Fruit fly (Drosophila melanogaster) whole organism, embryonic: ENCODE measurements around the gene Rai1.
A peak's percentile ranks its signal among the peaks of the same experiment; 100 is the strongest.

Experiments used
- Aef1 ChIP-seq: fragments of 200-800 bp; sonication (Bioruptor generic); IDR thresholded peaks from 3 replicates; pipeline ENCODE4 v1.3.6; 2022; ENCODE audit warnings: missing biosample characterization, missing genetic modification characterization
- Antp ChIP-seq: fragments of 200-800 bp; sonication (Bioruptor generic); optimal IDR thresholded peaks from 3 replicates; lab custom pipeline; 2016; ENCODE audit warnings: missing biosample characterization, missing genetic modification characterization
- Atf3 ChIP-seq: fragments of 200-800 bp; sonication (Bioruptor generic); optimal IDR thresholded peaks from 3 replicates; lab custom pipeline; 2016; ENCODE audit warnings: missing biosample characterization, missing genetic modification characterization
- BEAF-32 ChIP-seq: fragments of 200-800 bp; sonication (Bioruptor generic); optimal IDR thresholded peaks from 3 replicates; lab custom pipeline; 2017; ENCODE audit warnings: missing biosample characterization, missing genetic modification characterization, mild to moderate bottlenecking, moderate library complexity, missing genetic modification reagents
- CG10147 ChIP-seq: fragments of 200-800 bp; sonication (Bioruptor generic); optimal IDR thresholded peaks from 2 replicates; lab custom pipeline; 2019; ENCODE audit warnings: missing biosample characterization, mild to moderate bottlenecking, missing genetic modification characterization, moderate library complexity
- CG10462 ChIP-seq: fragments of 200-800 bp; sonication (Bioruptor generic); optimal IDR thresholded peaks from 2 replicates; lab custom pipeline; 2016; ENCODE audit warnings: missing biosample characterization, missing genetic modification characterization
- CG12219 ChIP-seq: fragments of 200-800 bp; sonication (Bioruptor generic); optimal IDR thresholded peaks from 3 replicates; lab custom pipeline; 2018; ENCODE audit warnings: missing biosample characterization, mild to moderate bottlenecking, missing genetic modification characterization
- CG12391 ChIP-seq: fragments of 200-800 bp; sonication (Bioruptor generic); optimal IDR thresholded peaks from 3 replicates; lab custom pipeline; 2018; ENCODE audit warnings: missing biosample characterization, mild to moderate bottlenecking, missing genetic modification characterization, moderate library complexity
- CG12942 ChIP-seq: fragments of 200-800 bp; sonication (Bioruptor generic); optimal IDR thresholded peaks from 3 replicates; lab custom pipeline; 2016; ENCODE audit warnings: missing biosample characterization, missing genetic modification characterization
- CG13123 ChIP-seq: fragments of 200-800 bp; sonication (Bioruptor generic); optimal IDR thresholded peaks from 2 replicates; lab custom pipeline; 2016; ENCODE audit warnings: missing biosample characterization, missing genetic modification characterization
- CG14667 ChIP-seq: fragments of 200-800 bp; sonication (Bioruptor generic); IDR thresholded peaks from 2 replicates; pipeline ENCODE4 v1.3.6; 2022; ENCODE audit warnings: missing biosample characterization, missing genetic modification characterization
- CG1602 ChIP-seq: fragments of 200-800 bp; sonication (Bioruptor generic); optimal IDR thresholded peaks from 3 replicates; lab custom pipeline; 2016; ENCODE audit warnings: missing biosample characterization, missing genetic modification characterization
- CG17802 ChIP-seq: fragments of 200-800 bp; sonication (Bioruptor generic); optimal IDR thresholded peaks from 2 replicates; lab custom pipeline; 2018; ENCODE audit warnings: missing biosample characterization, mild to moderate bottlenecking, missing genetic modification characterization, moderate library complexity
- CG18476 ChIP-seq: fragments of 200-800 bp; sonication (Bioruptor generic); optimal IDR thresholded peaks from 2 replicates; lab custom pipeline; 2016; ENCODE audit warnings: missing biosample characterization, mild to moderate bottlenecking, missing genetic modification characterization
- CG3838 ChIP-seq: fragments of 200-800 bp; sonication (Bioruptor generic); optimal IDR thresholded peaks from 3 replicates; lab custom pipeline; 2016; ENCODE audit warnings: missing biosample characterization, missing genetic modification characterization
- CG3847 ChIP-seq: fragments of 200-800 bp; sonication (Bioruptor generic); IDR thresholded peaks from 2 replicates; pipeline ENCODE4 v1.3.6; 2022; ENCODE audit warnings: missing biosample characterization, missing genetic modification characterization
- CG8290 ChIP-seq, 3 experiments: fragments of 200-800 bp; sonication (Bioruptor generic); optimal IDR thresholded peaks; 2 replicates each; lab custom pipeline; 2016 to 2019; ENCODE audit warnings: missing biosample characterization in 3 of 3, missing genetic modification characterization in 3 of 3, mild to moderate bottlenecking in 2 of 3, moderate library complexity in 1 of 3
- CG9609 ChIP-seq: fragments of 200-800 bp; sonication (Bioruptor generic); optimal IDR thresholded peaks from 3 replicates; lab custom pipeline; 2016; ENCODE audit warnings: missing biosample characterization, missing genetic modification characterization
- Dfd ChIP-seq, 2 experiments: fragments of >200 bp; optimal IDR thresholded peaks; 2 replicates each; lab custom pipeline; 2017; ENCODE audit warnings: missing biosample characterization in 2 of 2, missing genetic modification characterization in 2 of 2
- E2f1 ChIP-seq: fragments of 200-800 bp; sonication (Bioruptor generic); IDR thresholded peaks from 2 replicates; pipeline ENCODE4 v1.3.6; 2022; ENCODE audit warnings: missing biosample characterization, missing genetic modification characterization
- Ets65A ChIP-seq: fragments of 200-800 bp; sonication (Bioruptor generic); peaks from one replicate; lab custom pipeline; 2016; ENCODE audit warnings: missing biosample characterization, missing genetic modification characterization
- Fer3 ChIP-seq: fragments of 200-800 bp; sonication (Bioruptor generic); optimal IDR thresholded peaks from 2 replicates; lab custom pipeline; 2018; ENCODE audit warnings: missing biosample characterization, mild to moderate bottlenecking, missing genetic modification characterization, moderate library complexity
- HHEX ChIP-seq: fragments of 200-800 bp; sonication (Bioruptor generic); optimal IDR thresholded peaks from 3 replicates; lab custom pipeline; 2017; ENCODE audit warnings: missing biosample characterization, mild to moderate bottlenecking, missing genetic modification characterization, missing genetic modification reagents
- HLH54F ChIP-seq: fragments of 200-800 bp; sonication (Bioruptor generic); optimal IDR thresholded peaks from 3 replicates; lab custom pipeline; 2016; ENCODE audit warnings: missing biosample characterization, missing genetic modification characterization
- Hr3 ChIP-seq: fragments of 200-800 bp; sonication (Bioruptor generic); optimal IDR thresholded peaks from 3 replicates; lab custom pipeline; 2016; ENCODE audit warnings: missing biosample characterization, missing genetic modification characterization
- Hr39 ChIP-seq: fragments of >200 bp; optimal IDR thresholded peaks from 2 replicates; lab custom pipeline; 2017
- Lpt ChIP-seq: fragments of >200 bp; optimal IDR thresholded peaks from 2 replicates; lab custom pipeline; 2018; ENCODE audit warnings: missing biosample characterization, missing genetic modification characterization
- NC2α ChIP-seq: fragments of 200-800 bp; sonication (Bioruptor generic); optimal IDR thresholded peaks from 2 replicates; lab custom pipeline; 2016; ENCODE audit warnings: missing biosample characterization, missing genetic modification characterization
- NFAT ChIP-seq: fragments of 200-800 bp; sonication (Bioruptor generic); IDR thresholded peaks from 2 replicates; pipeline ENCODE4 v1.3.6; 2022; ENCODE audit warnings: missing biosample characterization, missing genetic modification characterization
- Optix ChIP-seq: fragments of 200-800 bp; sonication (Bioruptor generic); IDR thresholded peaks from 3 replicates; pipeline ENCODE4 v1.3.6; 2022; ENCODE audit warnings: missing biosample characterization, missing genetic modification characterization
- Ravus ChIP-seq: fragments of 200-800 bp; sonication (Bioruptor generic); IDR thresholded peaks from 2 replicates; pipeline ENCODE4 v1.3.6; 2022; ENCODE audit warnings: missing biosample characterization, missing genetic modification characterization
- Rfx ChIP-seq: fragments of 200-800 bp; sonication (Bioruptor generic); IDR thresholded peaks from 2 replicates; pipeline ENCODE4 v1.3.6; 2022; ENCODE audit warnings: missing biosample characterization, missing genetic modification characterization
- Usf ChIP-seq: fragments of 200-800 bp; sonication (Bioruptor generic); optimal IDR thresholded peaks from 2 replicates; lab custom pipeline; 2017; ENCODE audit warnings: missing genotype, missing biosample characterization, missing genetic modification characterization
- Vsx1 ChIP-seq: fragments of 200-800 bp; sonication (Bioruptor generic); optimal IDR thresholded peaks from 2 replicates; lab custom pipeline; 2017; ENCODE audit warnings: missing biosample characterization, mild to moderate bottlenecking, missing genetic modification characterization, missing genetic modification reagents
- emc ChIP-seq: fragments of 200-800 bp; sonication (Bioruptor generic); optimal IDR thresholded peaks from 2 replicates; lab custom pipeline; 2016; ENCODE audit warnings: missing biosample characterization, missing genetic modification characterization
- eve ChIP-seq, 2 experiments: fragments of >200 bp; optimal IDR thresholded peaks; 2 replicates each; lab custom pipeline; 2017; ENCODE audit warnings: missing biosample characterization in 2 of 2, missing genetic modification characterization in 2 of 2
- gem ChIP-seq: fragments of 200-800 bp; sonication (Bioruptor generic); optimal IDR thresholded peaks from 2 replicates; lab custom pipeline; 2019; ENCODE audit warnings: missing biosample characterization, mild to moderate bottlenecking, missing genetic modification characterization, moderate library complexity
- hbn ChIP-seq: fragments of 200-800 bp; sonication (Bioruptor generic); IDR thresholded peaks from 2 replicates; pipeline ENCODE4 v1.3.6; 2022; ENCODE audit warnings: missing biosample characterization, missing genetic modification characterization; ENCODE audit not compliant: partially characterized antibody
- hkb ChIP-seq, 2 experiments: fragments of 200-800 bp in 1 of 2; fragments of >200 bp in 1 of 2; sonication (Bioruptor generic) in 1 of 2; IDR thresholded peaks in 1 of 2; optimal IDR thresholded peaks in 1 of 2; 2 replicates each; pipeline versions ENCODE4 v1.3.6 to Lab custom; 2017 to 2022; ENCODE audit warnings: missing biosample characterization in 1 of 2, missing genetic modification characterization in 1 of 2
- jumu ChIP-seq: fragments of 200-800 bp; sonication (Bioruptor generic); optimal IDR thresholded peaks from 3 replicates; lab custom pipeline; 2016; ENCODE audit warnings: missing biosample characterization, missing genetic modification characterization
- kni ChIP-seq: fragments of 200-800 bp; sonication (Bioruptor generic); optimal IDR thresholded peaks from 3 replicates; lab custom pipeline; 2017; ENCODE audit warnings: mild to moderate bottlenecking, missing biosample characterization, missing genetic modification reagents, missing genetic modification characterization
- lbe ChIP-seq: fragments of 200-800 bp; sonication (Bioruptor generic); optimal IDR thresholded peaks from 2 replicates; lab custom pipeline; 2016; ENCODE audit warnings: missing biosample characterization, mild to moderate bottlenecking, missing genetic modification characterization
- pzg ChIP-seq: fragments of 200-800 bp; sonication (Bioruptor generic); optimal IDR thresholded peaks from 3 replicates; lab custom pipeline; 2018; ENCODE audit warnings: missing biosample characterization, mild to moderate bottlenecking, missing genetic modification characterization, moderate library complexity
- repo ChIP-seq: fragments of 200-800 bp; sonication (Bioruptor generic); optimal IDR thresholded peaks from 2 replicates; lab custom pipeline; 2016; ENCODE audit warnings: missing biosample characterization, missing genetic modification characterization
- salm ChIP-seq: fragments of 200-800 bp; sonication (Bioruptor generic); optimal IDR thresholded peaks from 2 replicates; lab custom pipeline; 2018; ENCODE audit warnings: missing biosample characterization, mild to moderate bottlenecking, missing genetic modification characterization
- sna ChIP-seq: fragments of 200-800 bp; sonication (Bioruptor generic); IDR thresholded peaks from 2 replicates; pipeline ENCODE4 v1.3.6; 2022; ENCODE audit warnings: missing biosample characterization, missing genetic modification characterization; ENCODE audit not compliant: partially characterized antibody
- tio ChIP-seq: fragments of 200-800 bp; sonication (Bioruptor generic); optimal IDR thresholded peaks from 2 replicates; lab custom pipeline; 2017; ENCODE audit warnings: missing biosample characterization, missing genetic modification characterization, inconsistent platforms
- trh ChIP-seq: fragments of 200-800 bp; sonication (Bioruptor generic); optimal IDR thresholded peaks from 2 replicates; lab custom pipeline; 2016; ENCODE audit warnings: missing biosample characterization, missing genetic modification characterization
- vvl ChIP-seq: fragments of 200-800 bp; sonication (Bioruptor generic); IDR thresholded peaks from 2 replicates; pipeline ENCODE4 v1.3.6; 2022; ENCODE audit warnings: missing biosample characterization, missing genetic modification characterization
- zfh2 ChIP-seq: fragments of 200-800 bp; sonication (Bioruptor generic); optimal IDR thresholded peaks from 2 replicates; lab custom pipeline; 2016; ENCODE audit warnings: missing biosample characterization, missing genetic modification characterization

The Rai1 gene

DNA sequence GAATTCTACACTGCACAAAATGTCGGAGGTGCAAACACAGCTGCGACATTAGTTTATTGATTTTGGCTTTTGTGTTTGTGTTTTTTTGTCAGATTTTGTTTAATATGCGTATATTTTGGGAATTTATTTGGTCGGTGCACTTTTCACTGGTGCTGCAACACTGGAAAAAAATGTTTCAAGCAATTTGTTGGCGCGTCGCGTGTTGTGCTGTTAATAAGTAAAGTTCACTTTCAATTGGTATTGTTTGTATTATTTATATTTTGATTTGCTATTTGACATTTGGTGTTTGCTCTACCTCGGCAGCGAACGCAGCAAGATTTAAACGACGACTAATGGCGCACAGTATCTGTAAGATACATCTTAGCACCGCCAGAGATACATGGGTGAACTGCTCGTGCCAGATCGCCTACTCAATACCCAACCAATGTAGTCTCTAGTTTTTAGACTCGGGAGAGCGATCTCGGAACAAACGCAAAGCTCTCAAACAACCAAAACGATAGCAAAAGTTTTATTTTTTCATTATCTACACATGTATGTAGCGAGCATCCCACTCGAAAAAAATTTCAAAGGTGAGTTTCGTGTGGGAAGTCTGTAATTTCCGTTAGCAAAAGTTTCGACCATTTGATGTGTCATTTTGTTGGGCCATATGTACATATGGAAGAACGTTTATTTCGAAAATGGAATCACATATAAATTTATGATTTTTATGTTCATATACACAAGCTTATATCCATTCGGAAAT is 20.8 kb downstream of the Rai1 start (continued):
- peak; percentile 21 for TF ChIP-seq repo
- no peak for TF ChIP-seq trh (GFP tag; lab: Kevin White, UChicago)
- no peak for TF ChIP-seq Vsx1 (GFP tag; lab: Kevin White, UChicago)
- TF ChIP-seq CG8290 (GFP tag; optimal IDR thresholded peaks at IDR 0.05; lab: Kevin White, UChicago): no peak
- TF ChIP-seq CG8290 (tag; optimal IDR thresholded peaks at IDR 0.05; lab: Kevin White, UChicago): peak in 1 of 2 experiments; percentile 37
- TF ChIP-seq hbn (GFP tag; lab: Robert Waterston, UW): no peak
- TF ChIP-seq vvl (GFP tag; lab: Robert Waterston, UW): peak; percentile 58
- peak; percentile 13 for TF ChIP-seq CG17802
- TF ChIP-seq HHEX (GFP tag; lab: Kevin White, UChicago): peak; percentile 21
- TF ChIP-seq pzg (GFP tag; lab: Kevin White, UChicago): no peak
- no peak for TF ChIP-seq hkb (optimal IDR thresholded peaks at IDR 0.05; lab: Kevin White, UChicago)
- TF ChIP-seq hkb (GFP tag; IDR thresholded peaks at IDR 0.05; lab: Robert Waterston, UW): peak; percentile 58
- peak; percentile 76 for TF ChIP-seq Ets65A (GFP tag; lab: Kevin White, UChicago)
- TF ChIP-seq Optix (GFP tag; lab: Robert Waterston, UW): peak; percentile 60; the same call in 1 of the 3 replicates
- TF ChIP-seq E2f1 (GFP tag; lab: Robert Waterston, UW): peak; percentile 40
- peak; percentile 44; the same call in 1 of the 3 replicates for TF ChIP-seq Aef1 (GFP tag; lab: Robert Waterston, UW)
- TF ChIP-seq Lpt: no peak
- TF ChIP-seq eve (GFP tag; optimal IDR thresholded peaks at IDR 0.05; lab: Kevin White, UChicago): no peak
- TF ChIP-seq zfh2: peak; percentile 46
- TF ChIP-seq BEAF-32 (GFP tag; lab: Kevin White, UChicago): no peak
- peak; percentile 47 for TF ChIP-seq CG12391 (tag; lab: Kevin White, UChicago)
- no peak for TF ChIP-seq CG3838 (GFP tag; lab: Kevin White, UChicago)
- no peak for TF ChIP-seq Usf
- TF ChIP-seq Antp (GFP tag; lab: Kevin White, UChicago): peak; percentile 53
- peak; percentile 13 for TF ChIP-seq CG12942 (GFP tag; lab: Kevin White, UChicago)
- no peak for TF ChIP-seq Atf3 (GFP tag; lab: Kevin White, UChicago)
- no peak for TF ChIP-seq Hr39 (lab: Kevin White, UChicago)
- no peak for TF ChIP-seq NC2α (GFP tag; lab: Kevin White, UChicago)
- peak; percentile 38 for TF ChIP-seq CG1602 (GFP tag; lab: Kevin White, UChicago)
- TF ChIP-seq Dfd (GFP tag; optimal IDR thresholded peaks at IDR 0.05; lab: Kevin White, UChicago): no peak
- TF ChIP-seq HLH54F (GFP tag; lab: Kevin White, UChicago): peak; percentile 47
- peak; percentile 81 for TF ChIP-seq CG9609 (GFP tag; lab: Kevin White, UChicago)
- peak; percentile 19 for TF ChIP-seq Hr3 (GFP tag; lab: Kevin White, UChicago)
- no peak for TF ChIP-seq kni (GFP tag; lab: Kevin White, UChicago)
- peak; percentile 70 for TF ChIP-seq gem (tag; lab: Kevin White, UChicago)
- TF ChIP-seq CG13123: no peak
- peak; percentile 71 for TF ChIP-seq Rfx (GFP tag; lab: Robert Waterston, UW)
- TF ChIP-seq Ravus (GFP tag; lab: Robert Waterston, UW): no peak
- TF ChIP-seq sna (GFP tag; lab: Robert Waterston, UW): no peak
- TF ChIP-seq CG12219 (GFP tag; lab: Kevin White, UChicago): no peak
- no peak for TF ChIP-seq emc (GFP tag; lab: Kevin White, UChicago)
- TF ChIP-seq Fer3: peak; percentile 26
- TF ChIP-seq CG10462 (GFP tag; lab: Kevin White, UChicago): no peak
- TF ChIP-seq lbe (GFP tag; lab: Kevin White, UChicago): no peak
- peak; percentile 30 for TF ChIP-seq salm
- TF ChIP-seq NFAT (GFP tag; lab: Robert Waterston, UW): 0 out of 2 replicates have a peak, but pooled peaks have one; percentile 23
- TF ChIP-seq CG18476 (GFP tag; lab: Kevin White, UChicago): peak; percentile 34
- TF ChIP-seq CG3847 (GFP tag; lab: Robert Waterston, UW): peak; percentile 49
- TF ChIP-seq CG14667 (GFP tag; lab: Robert Waterston, UW): no peak
- peak; percentile 25 for TF ChIP-seq CG10147 (GFP tag; lab: Kevin White, UChicago)
- peak; percentile 37 for TF ChIP-seq jumu
- TF ChIP-seq tio (GFP tag; lab: Kevin White, UChicago): no peak
